Worm (Caenorhabditis elegans) whole organism, L4 larva: ENCODE measurements around the gene wapl-1.

Experiments
- F37D6.2 ChIP-seq: sonication (generic microtip); optimal IDR thresholded peaks from 2 replicates; lab custom pipeline; 2016; ENCODE audit warnings: mild to moderate bottlenecking, missing genetic modification characterization, missing compliant biosample characterization
- F44E2.7 ChIP-seq: fragments of 200-800 bp; sonication (Bioruptor generic); IDR thresholded peaks from 2 replicates; pipeline ENCODE4 v2.1.2; 2022; ENCODE audit warnings: missing genetic modification characterization, missing compliant biosample characterization
- T20F7.1 ChIP-seq: fragments of 200-800 bp; sonication (Bioruptor generic); optimal IDR thresholded peaks from 2 replicates; lab custom pipeline; 2018; ENCODE audit warnings: mild to moderate bottlenecking, missing genetic modification characterization, missing compliant biosample characterization
- Y48G9A.11 ChIP-seq: fragments of 200-800 bp; sonication (Bioruptor generic); IDR thresholded peaks from 2 replicates; pipeline ENCODE4 v1.3.6; 2022; ENCODE audit warnings: missing genetic modification reagents, missing genetic modification characterization, missing compliant biosample characterization
- Y75B8A.6 ChIP-seq: fragments of 200-800 bp; sonication (Bioruptor generic); IDR thresholded peaks from 2 replicates; pipeline ENCODE4 v1.3.6; 2022; ENCODE audit warnings: missing genetic modification reagents, missing genetic modification characterization, missing compliant biosample characterization
- aly-2 ChIP-seq: sonication (generic microtip); optimal IDR thresholded peaks from 2 replicates; lab custom pipeline; 2018; ENCODE audit warnings: missing biosample characterization, missing genetic modification characterization
- ceh-20 ChIP-seq: fragments of 200-800 bp; sonication (Bioruptor generic); IDR thresholded peaks from 2 replicates; pipeline ENCODE4 v1.3.6; 2022; ENCODE audit warnings: missing genetic modification reagents, missing genetic modification characterization, missing compliant biosample characterization
- ceh-44 ChIP-seq: fragments of 200-800 bp; sonication (Bioruptor generic); IDR thresholded peaks from 2 replicates; pipeline ENCODE4 v1.3.6; 2022; ENCODE audit warnings: missing genetic modification reagents, missing genetic modification characterization, missing compliant biosample characterization
- ceh-62 ChIP-seq: sonication (generic microtip); optimal IDR thresholded peaks from 2 replicates; lab custom pipeline; 2017; ENCODE audit warnings: missing biosample characterization, missing genetic modification characterization
- ceh-82 ChIP-seq: sonication (generic microtip); optimal IDR thresholded peaks from 2 replicates; lab custom pipeline; 2017; ENCODE audit warnings: missing biosample characterization, missing genetic modification characterization
- ces-1 ChIP-seq: fragments of 150-350 bp; sonication (generic microtip); optimal IDR thresholded peaks from 4 replicates; lab custom pipeline; 2014; ENCODE audit warnings: missing biosample characterization, missing genetic modification reagents, missing genetic modification characterization
- ctbp-1 ChIP-seq: fragments of 200-800 bp; sonication (Bioruptor generic); IDR thresholded peaks from 2 replicates; pipeline ENCODE4 v1.3.6; 2022; ENCODE audit warnings: missing genetic modification reagents, missing genetic modification characterization, missing compliant biosample characterization
- daf-8 ChIP-seq: fragments of 200-800 bp; sonication (Bioruptor generic); IDR thresholded peaks from 2 replicates; pipeline ENCODE4 v1.3.6; 2022; ENCODE audit warnings: missing genetic modification characterization, missing compliant biosample characterization
- dpl-1 ChIP-seq: fragments of 150-350 bp; optimal IDR thresholded peaks from 2 replicates; lab custom pipeline; 2014; ENCODE audit warnings: missing biosample characterization, missing genetic modification reagents, missing genetic modification characterization
- duxl-1 ChIP-seq: sonication (generic microtip); optimal IDR thresholded peaks from 2 replicates; lab custom pipeline; 2016; ENCODE audit warnings: mild to moderate bottlenecking, missing genetic modification characterization, moderate library complexity, missing compliant biosample characterization; ENCODE audit not compliant: poor library complexity
- gei-8 ChIP-seq: fragments of 200-800 bp; sonication (Bioruptor generic); optimal IDR thresholded peaks from 2 replicates; lab custom pipeline; 2018; ENCODE audit warnings: mild to moderate bottlenecking, missing genetic modification characterization, missing compliant biosample characterization
- hif-1 ChIP-seq, 2 experiments: sonication (generic microtip); optimal IDR thresholded peaks; 2 replicates each; lab custom pipeline; 2016 to 2017; ENCODE audit warnings: missing compliant biosample characterization in 2 of 2, missing genetic modification characterization in 2 of 2, missing genetic modification reagents in 2 of 2, missing genotype in 2 of 2, mild to moderate bottlenecking in 1 of 2
- hlh-11 ChIP-seq: fragments of 200-800 bp; sonication (Bioruptor generic); optimal IDR thresholded peaks from 2 replicates; lab custom pipeline; 2018; ENCODE audit warnings: mild to moderate bottlenecking, missing genetic modification characterization, missing compliant biosample characterization
- lin-1 ChIP-seq: fragments of 200-800 bp; sonication (Bioruptor generic); IDR thresholded peaks from 2 replicates; pipeline ENCODE4 v1.3.6; 2022; ENCODE audit warnings: missing genetic modification reagents, missing genetic modification characterization, missing compliant biosample characterization
- lin-13 ChIP-seq: fragments of 150-350 bp; optimal IDR thresholded peaks from 2 replicates; lab custom pipeline; 2014; ENCODE audit warnings: missing biosample characterization, missing genetic modification reagents, missing genetic modification characterization
- lsy-2 ChIP-seq, 2 experiments: fragments of 150-350 bp in 1 of 2; sonication (generic microtip) in 1 of 2; optimal IDR thresholded peaks; 2 replicates each; lab custom pipeline; 2014 to 2017; ENCODE audit warnings: missing biosample characterization in 2 of 2, missing genetic modification characterization in 2 of 2
- madf-9 ChIP-seq: fragments of 200-800 bp; sonication (Bioruptor generic); conservative IDR thresholded peaks from 2 replicates; pipeline ENCODE4 v1.3.6; 2022; ENCODE audit warnings: missing genetic modification reagents, missing genetic modification characterization, missing compliant biosample characterization
- mep-1 ChIP-seq: fragments of 150-350 bp; sonication (generic microtip); optimal IDR thresholded peaks from 3 replicates; lab custom pipeline; 2014; ENCODE audit warnings: missing biosample characterization, missing genetic modification characterization
- nhr-237 ChIP-seq: sonication (generic microtip); optimal IDR thresholded peaks from 2 replicates; lab custom pipeline; 2017; ENCODE audit warnings: missing biosample characterization, missing genetic modification characterization
- nhr-25 ChIP-seq: sonication (generic microtip); optimal IDR thresholded peaks from 2 replicates; lab custom pipeline; 2017; ENCODE audit warnings: missing genetic modification characterization, mild to moderate bottlenecking, missing compliant biosample characterization, antibody characterized with exemption, moderate library complexity, borderline replicate concordance; ENCODE audit not compliant: insufficient read depth
- nhr-28 ChIP-seq: fragments of 150-350 bp; optimal IDR thresholded peaks from 2 replicates; lab custom pipeline; 2014; ENCODE audit warnings: missing biosample characterization, missing genetic modification characterization
- nhr-41 ChIP-seq: fragments of 200-800 bp; sonication (Bioruptor generic); IDR thresholded peaks from 2 replicates; pipeline ENCODE4 v1.3.6; 2022; ENCODE audit warnings: missing genetic modification reagents, missing genetic modification characterization, missing compliant biosample characterization
- nhr-42 ChIP-seq: fragments of 200-800 bp; sonication (Bioruptor generic); IDR thresholded peaks from 2 replicates; pipeline ENCODE4 v1.3.6; 2022; ENCODE audit warnings: missing genetic modification characterization, missing compliant biosample characterization
- pha-4 ChIP-seq, 2 experiments: fragments of 150-350 bp in 1 of 2; fragments of 200-800 bp in 1 of 2; sonication (Bioruptor generic) in 1 of 2; IDR thresholded peaks in 1 of 2; optimal IDR thresholded peaks in 1 of 2; 2 replicates each; pipeline versions ENCODE4 v1.3.6 to Lab custom; 2014 to 2022; ENCODE audit warnings: missing genetic modification characterization in 2 of 2, missing genetic modification reagents in 2 of 2, missing biosample characterization in 1 of 2, missing compliant biosample characterization in 1 of 2
- php-3 ChIP-seq: fragments of 200-800 bp; sonication (Bioruptor generic); IDR thresholded peaks from 2 replicates; pipeline ENCODE4 v1.3.6; 2022; ENCODE audit warnings: missing genetic modification reagents, missing genetic modification characterization, missing compliant biosample characterization
- unc-62 ChIP-seq, 3 experiments: fragments of 150-350 bp in 1 of 3; sonication (generic microtip); optimal IDR thresholded peaks in 2 of 3; peaks in 1 of 3; 1 replicate in 1 of 3; 2 replicates in 2 of 3; lab custom pipeline; 2014 to 2017; ENCODE audit warnings: missing biosample characterization in 3 of 3, missing genetic modification characterization in 3 of 3, missing genetic modification reagents in 3 of 3, missing genotype in 1 of 3
- vab-7 ChIP-seq: fragments of 200-800 bp; sonication (Bioruptor generic); IDR thresholded peaks from 2 replicates; pipeline ENCODE4 v1.3.6; 2022; ENCODE audit warnings: missing genetic modification reagents, missing genetic modification characterization, missing compliant biosample characterization
- zfp-2 ChIP-seq: sonication (generic microtip); optimal IDR thresholded peaks from 2 replicates; lab custom pipeline; 2016; ENCODE audit warnings: mild to moderate bottlenecking, missing genetic modification characterization, missing compliant biosample characterization
- ztf-11 ChIP-seq: fragments of 150-350 bp; optimal IDR thresholded peaks from 2 replicates; lab custom pipeline; 2014; ENCODE audit warnings: missing biosample characterization, missing genetic modification characterization

Gene wapl-1

ce11 chrIV:4446884-4447283 lies 1.3 kb upstream of the wapl-1 start (continued):
- TF ChIP-seq aly-2 (tag; lab: Kevin White, UChicago) (no peak), mep-1 (tag; lab: Kevin White, UChicago) (peak; percentile 46)

DNA sequence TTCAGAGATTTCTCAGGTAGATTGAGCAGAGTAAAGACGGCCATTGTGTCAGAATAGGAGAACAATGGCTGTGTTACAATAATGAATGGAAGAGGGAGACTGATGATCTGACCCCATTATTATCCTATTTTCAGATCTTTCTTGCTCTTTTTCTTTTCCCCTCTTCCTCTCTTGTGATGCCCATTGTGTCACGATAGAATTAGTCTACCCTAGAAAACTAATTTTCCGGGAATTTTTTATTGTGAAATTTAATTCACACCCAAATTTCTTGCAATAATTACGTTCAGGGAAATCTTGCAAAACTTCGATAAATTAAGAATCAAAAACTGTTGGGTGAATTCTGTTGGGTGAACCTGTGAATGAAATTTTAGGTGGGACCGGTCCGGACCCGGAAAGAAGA lies 4.5 kb downstream of the wapl-1 start, which contains the start of gene fbxb-75:
Gene fbxb-75, minus strand, starts transcription at position 101 of the 400 bp plus-strand sequence.
- TF ChIP-seq lsy-2 (tag; optimal IDR thresholded peaks at IDR 0.05; lab: Kevin White, UChicago): no peak
- no peak for TF ChIP-seq ztf-11 (tag; lab: Kevin White, UChicago)
- no peak for TF ChIP-seq nhr-28 (tag; lab: Kevin White, UChicago)
- TF ChIP-seq hif-1 (tag; optimal IDR thresholded peaks at IDR 0.05; lab: Kevin White, UChicago): no peak
- no peak for TF ChIP-seq dpl-1 (GFP tag; lab: Kevin White, UChicago)
- no peak for TF ChIP-seq ceh-20
- no peak for TF ChIP-seq pha-4 (GFP tag; IDR thresholded peaks at IDR 0.05; lab: Robert Waterston, UW)
- no peak for TF ChIP-seq pha-4 (tag; optimal IDR thresholded peaks at IDR 0.05; lab: Kevin White, UChicago)
- TF ChIP-seq vab-7 (GFP tag; lab: Robert Waterston, UW): no peak
- TF ChIP-seq gei-8 (GFP tag; lab: Kevin White, UChicago): no peak
- no peak for TF ChIP-seq ctbp-1 (GFP tag; lab: Robert Waterston, UW)

- TF ChIP-seq php-3 (GFP tag; lab: Robert Waterston, UW) (no peak), Y75B8A.6 (GFP tag; lab: Robert Waterston, UW) (no peak), nhr-25 (tag; lab: Kevin White, UChicago) (no peak), madf-9 (GFP tag; lab: Robert Waterston, UW) (no peak), nhr-237 (tag; lab: Kevin White, UChicago) (no peak), ceh-82 (no peak), lin-1 (no peak), ceh-62 (tag; lab: Kevin White, UChicago) (no peak), F37D6.2 (tag; lab: Kevin White, UChicago) (no peak), Y48G9A.11 (GFP tag; lab: Robert Waterston, UW) (no peak), daf-8 (no peak), hlh-11 (tag; lab: Kevin White, UChicago) (no peak), F44E2.7 (GFP tag; lab: Robert Waterston, UW) (no peak)
- TF ChIP-seq, all 104 proteins: peak for 0
Measured at ce11 chrIV:4439190-4439589, 6.3 kb downstream of the wapl-1 start, which contains the start of gene fbxb-74. fbxb-74 (minus strand) TSS chrIV:4439290.

ce11 chrIV:4437825-4438224 lies 7.7 kb downstream of the wapl-1 start:
- TF ChIP-seq nhr-42 (GFP tag; lab: Robert Waterston, UW): no peak
- no peak for TF ChIP-seq nhr-41 (GFP tag; lab: Robert Waterston, UW)
- TF ChIP-seq duxl-1 (tag; lab: Kevin White, UChicago): no peak
- TF ChIP-seq lin-1: no peak
- no peak for TF ChIP-seq ceh-44 (GFP tag; lab: Robert Waterston, UW)
- TF ChIP-seq nhr-237 (tag; lab: Kevin White, UChicago): no peak
- no peak for TF ChIP-seq lin-13 (GFP tag; lab: Kevin White, UChicago)
- TF ChIP-seq ceh-82: no peak
- TF ChIP-seq unc-62 (GFP tag; optimal IDR thresholded peaks at IDR 0.05 in 1 of 2; lab: Kevin White, UChicago): no peak
- TF ChIP-seq unc-62 (tag; optimal IDR thresholded peaks at IDR 0.05; lab: Kevin White, UChicago): no peak
- no peak for TF ChIP-seq ces-1 (GFP tag; lab: Kevin White, UChicago)
- no peak for TF ChIP-seq zfp-2 (tag; lab: Kevin White, UChicago)
- no peak for TF ChIP-seq hif-1 (tag; optimal IDR thresholded peaks at IDR 0.05; lab: Kevin White, UChicago)
- TF ChIP-seq T20F7.1 (GFP tag; lab: Kevin White, UChicago): no peak
